Fruit fly (Drosophila melanogaster) whole organism, embryonic: ENCODE measurements around the gene CG9018.

Source experiments
- Bdp1 ChIP-seq: fragments of 200-800 bp; sonication (Bioruptor generic); optimal IDR thresholded peaks from 3 replicates; lab custom pipeline; 2016; ENCODE audit warnings: missing biosample characterization, missing genetic modification characterization
- CG10366 ChIP-seq: fragments of 200-800 bp; sonication (Bioruptor generic); IDR thresholded peaks from 2 replicates; pipeline ENCODE4 v1.3.6; 2022; ENCODE audit warnings: missing biosample characterization, missing genetic modification characterization
- CG13287 ChIP-seq: fragments of 200-800 bp; sonication (Bioruptor generic); IDR thresholded peaks from 2 replicates; pipeline ENCODE4 v1.3.6; 2022; ENCODE audit warnings: missing biosample characterization, missing genetic modification characterization; ENCODE audit not compliant: partially characterized antibody
- CG13296 ChIP-seq: fragments of 200-800 bp; sonication (Bioruptor generic); optimal IDR thresholded peaks from 3 replicates; lab custom pipeline; 2018; ENCODE audit warnings: missing biosample characterization, mild to moderate bottlenecking, missing genetic modification characterization
- CG17328 ChIP-seq: fragments of 200-800 bp; sonication (Bioruptor generic); IDR thresholded peaks from 2 replicates; pipeline ENCODE4 v1.3.6; 2022; ENCODE audit warnings: missing biosample characterization, missing genetic modification characterization
- CG17829 ChIP-seq: fragments of 200-800 bp; optimal IDR thresholded peaks from 2 replicates; lab custom pipeline; 2019; ENCODE audit warnings: missing biosample characterization, mild to moderate bottlenecking, missing genetic modification characterization, moderate library complexity
- CG1792 ChIP-seq: fragments of 200-800 bp; sonication (Bioruptor generic); optimal IDR thresholded peaks from 2 replicates; lab custom pipeline; 2016; ENCODE audit warnings: missing biosample characterization, missing genetic modification characterization
- CG18599 ChIP-seq: fragments of 200-800 bp; sonication (Bioruptor generic); optimal IDR thresholded peaks from 3 replicates; lab custom pipeline; 2017; ENCODE audit warnings: missing biosample characterization, missing genetic modification characterization, mild to moderate bottlenecking, moderate library complexity, missing genetic modification reagents
- CG2116 ChIP-seq: fragments of 200-800 bp; sonication (Bioruptor generic); optimal IDR thresholded peaks from 3 replicates; lab custom pipeline; 2018; ENCODE audit warnings: missing biosample characterization, mild to moderate bottlenecking, missing genetic modification characterization
- CG2120 ChIP-seq: fragments of 200-800 bp; sonication (Bioruptor generic); optimal IDR thresholded peaks from 3 replicates; lab custom pipeline; 2016; ENCODE audit warnings: missing biosample characterization, missing genetic modification characterization
- CG30020 ChIP-seq: fragments of 200-800 bp; optimal IDR thresholded peaks from 2 replicates; lab custom pipeline; 2019; ENCODE audit warnings: missing biosample characterization, mild to moderate bottlenecking, missing genetic modification characterization, moderate library complexity
- CG32767 ChIP-seq: fragments of 200-800 bp; sonication (Bioruptor generic); IDR thresholded peaks from 2 replicates; pipeline ENCODE4 v1.3.6; 2022; ENCODE audit warnings: missing biosample characterization, missing genetic modification characterization
- CG6175 ChIP-seq: fragments of 200-800 bp; sonication (Bioruptor generic); IDR thresholded peaks from 3 replicates; pipeline ENCODE4 v1.3.6; 2022; ENCODE audit warnings: missing biosample characterization, missing genetic modification characterization
- CG9797 ChIP-seq: fragments of 200-800 bp; sonication (Bioruptor generic); optimal IDR thresholded peaks from 3 replicates; lab custom pipeline; 2018; ENCODE audit warnings: missing biosample characterization, mild to moderate bottlenecking, missing genetic modification characterization
- Camta ChIP-seq: fragments of 200-800 bp; sonication (Bioruptor generic); optimal IDR thresholded peaks from 2 replicates; lab custom pipeline; 2016; ENCODE audit warnings: missing biosample characterization, missing genetic modification characterization
- Fer2 ChIP-seq: fragments of 200-800 bp; sonication (Bioruptor generic); optimal IDR thresholded peaks from 2 replicates; lab custom pipeline; 2018; ENCODE audit warnings: missing biosample characterization, mild to moderate bottlenecking, missing genetic modification characterization, moderate library complexity
- Fer3 ChIP-seq: fragments of 200-800 bp; sonication (Bioruptor generic); optimal IDR thresholded peaks from 2 replicates; lab custom pipeline; 2018; ENCODE audit warnings: missing biosample characterization, mild to moderate bottlenecking, missing genetic modification characterization, moderate library complexity
- Gsc ChIP-seq: fragments of 200-800 bp; sonication (Bioruptor generic); IDR thresholded peaks from 2 replicates; pipeline ENCODE4 v1.3.6; 2022; ENCODE audit warnings: missing biosample characterization, missing genetic modification characterization
- HLH3B ChIP-seq: fragments of 200-800 bp; sonication (Bioruptor generic); IDR thresholded peaks from 2 replicates; pipeline ENCODE4 v1.3.6; 2022; ENCODE audit warnings: missing biosample characterization, missing genetic modification characterization
- HmgZ ChIP-seq: fragments of 200-800 bp; sonication (Bioruptor generic); optimal IDR thresholded peaks from 2 replicates; lab custom pipeline; 2018; ENCODE audit warnings: missing biosample characterization, mild to moderate bottlenecking, missing genetic modification characterization
- Max ChIP-seq: fragments of 200-800 bp; sonication (Bioruptor generic); optimal IDR thresholded peaks from 2 replicates; lab custom pipeline; 2016; ENCODE audit warnings: missing biosample characterization, mild to moderate bottlenecking, missing genetic modification characterization
- Nf-YA ChIP-seq: fragments of 200-800 bp; sonication (Bioruptor generic); IDR thresholded peaks from 2 replicates; pipeline ENCODE4 v1.3.6; 2022; ENCODE audit warnings: missing biosample characterization, missing genetic modification characterization
- Oli ChIP-seq: fragments of 200-800 bp; sonication (Bioruptor generic); optimal IDR thresholded peaks from 2 replicates; lab custom pipeline; 2018; ENCODE audit warnings: missing biosample characterization, mild to moderate bottlenecking, missing genetic modification characterization, moderate library complexity
- Rfx ChIP-seq: fragments of 200-800 bp; sonication (Bioruptor generic); IDR thresholded peaks from 2 replicates; pipeline ENCODE4 v1.3.6; 2022; ENCODE audit warnings: missing biosample characterization, missing genetic modification characterization
- Tbp ChIP-seq: fragments of >200 bp; optimal IDR thresholded peaks from 2 replicates; lab custom pipeline; 2018; ENCODE audit warnings: missing biosample characterization, missing genetic modification characterization
- Xbp1 ChIP-seq: fragments of 200-800 bp; sonication (Bioruptor generic); optimal IDR thresholded peaks from 3 replicates; lab custom pipeline; 2016; ENCODE audit warnings: missing biosample characterization, mild to moderate bottlenecking, missing genetic modification characterization
- ab ChIP-seq: fragments of 200-800 bp; sonication (Bioruptor generic); optimal IDR thresholded peaks from 2 replicates; lab custom pipeline; 2016; ENCODE audit warnings: missing biosample characterization, missing genetic modification characterization
- abd-A ChIP-seq: fragments of 200-800 bp; sonication (Bioruptor generic); optimal IDR thresholded peaks from 3 replicates; lab custom pipeline; 2019; ENCODE audit warnings: missing biosample characterization, mild to moderate bottlenecking, missing genetic modification characterization, moderate library complexity
- al ChIP-seq: fragments of 200-800 bp; sonication (Bioruptor generic); IDR thresholded peaks from 2 replicates; pipeline ENCODE4 v1.3.6; 2022; ENCODE audit warnings: missing biosample characterization, missing genetic modification characterization
- ase ChIP-seq: fragments of 200-800 bp; sonication (Bioruptor generic); IDR thresholded peaks from 3 replicates; pipeline ENCODE4 v1.3.6; 2022; ENCODE audit warnings: missing biosample characterization, missing genetic modification characterization
- bbx ChIP-seq: fragments of 200-800 bp; sonication (Bioruptor generic); IDR thresholded peaks from 2 replicates; pipeline ENCODE4 v1.3.6; 2022; ENCODE audit warnings: missing biosample characterization, missing genetic modification characterization; ENCODE audit not compliant: partially characterized antibody
- bigmax ChIP-seq: fragments of 200-800 bp; sonication (Bioruptor generic); optimal IDR thresholded peaks from 2 replicates; lab custom pipeline; 2018; ENCODE audit warnings: missing biosample characterization, mild to moderate bottlenecking, missing genetic modification characterization
- cad ChIP-seq: fragments of >200 bp; optimal IDR thresholded peaks from 2 replicates; lab custom pipeline; 2017; ENCODE audit warnings: missing biosample characterization, missing genetic modification characterization
- chm ChIP-seq: fragments of 200-800 bp; sonication (Bioruptor generic); IDR thresholded peaks from 2 replicates; pipeline ENCODE4 v1.3.6; 2022; ENCODE audit warnings: missing biosample characterization, missing genetic modification characterization
- crp ChIP-seq, 2 experiments: fragments of 200-800 bp; sonication (Bioruptor generic); optimal IDR thresholded peaks; 2 replicates in 1 of 2; 3 replicates in 1 of 2; lab custom pipeline; 2017; ENCODE audit warnings: missing biosample characterization in 2 of 2, missing genetic modification characterization in 2 of 2, mild to moderate bottlenecking in 1 of 2, moderate library complexity in 1 of 2
- dan ChIP-seq: fragments of 200-800 bp; sonication (Bioruptor generic); IDR thresholded peaks from 2 replicates; pipeline ENCODE4 v1.3.6; 2022; ENCODE audit warnings: missing biosample characterization, missing genetic modification characterization
- grau ChIP-seq: fragments of 200-800 bp; optimal IDR thresholded peaks from 3 replicates; lab custom pipeline; 2019; ENCODE audit warnings: missing biosample characterization, mild to moderate bottlenecking, missing genetic modification characterization, moderate library complexity
- insv ChIP-seq, 2 experiments: fragments of 200-800 bp; sonication (Bioruptor generic); optimal IDR thresholded peaks; 3 replicates each; lab custom pipeline; 2016 to 2018; ENCODE audit warnings: missing biosample characterization in 2 of 2, missing genetic modification characterization in 2 of 2
- inv ChIP-seq: fragments of 200-800 bp; sonication (Bioruptor generic); IDR thresholded peaks from 2 replicates; pipeline ENCODE4 v1.3.6; 2022; ENCODE audit warnings: missing biosample characterization, missing genetic modification characterization; ENCODE audit not compliant: partially characterized antibody
- kay ChIP-seq: fragments of 200-800 bp; sonication (Bioruptor generic); optimal IDR thresholded peaks from 2 replicates; lab custom pipeline; 2016; ENCODE audit warnings: missing biosample characterization, missing genetic modification characterization
- lov ChIP-seq, 2 experiments: fragments of 200-800 bp in 1 of 2; fragments of >200 bp in 1 of 2; sonication (Bioruptor generic) in 1 of 2; IDR thresholded peaks in 1 of 2; optimal IDR thresholded peaks in 1 of 2; 2 replicates in 1 of 2; 3 replicates in 1 of 2; pipeline versions ENCODE4 v1.3.6 to Lab custom; 2017 to 2022; ENCODE audit warnings: missing biosample characterization in 1 of 2, missing genetic modification characterization in 1 of 2
- nerfin-2 ChIP-seq: fragments of 200-800 bp; sonication (Bioruptor generic); IDR thresholded peaks from 2 replicates; pipeline ENCODE4 v1.3.6; 2022; ENCODE audit warnings: missing biosample characterization, missing genetic modification characterization; ENCODE audit not compliant: partially characterized antibody
- pfk ChIP-seq: fragments of 200-800 bp; sonication (Bioruptor generic); optimal IDR thresholded peaks from 2 replicates; lab custom pipeline; 2018; ENCODE audit warnings: missing biosample characterization, mild to moderate bottlenecking, missing genetic modification characterization, moderate library complexity
- shn ChIP-seq: fragments of 200-800 bp; sonication (Bioruptor generic); optimal IDR thresholded peaks from 3 replicates; lab custom pipeline; 2016; ENCODE audit warnings: missing biosample characterization, missing genetic modification characterization
- stc ChIP-seq: fragments of 200-800 bp; sonication (Bioruptor generic); IDR thresholded peaks from 2 replicates; pipeline ENCODE4 v1.3.6; 2022; ENCODE audit warnings: missing biosample characterization, missing genetic modification characterization
- tio ChIP-seq: fragments of 200-800 bp; sonication (Bioruptor generic); optimal IDR thresholded peaks from 2 replicates; lab custom pipeline; 2017; ENCODE audit warnings: missing biosample characterization, missing genetic modification characterization, inconsistent platforms
- trem ChIP-seq: fragments of 200-800 bp; optimal IDR thresholded peaks from 3 replicates; lab custom pipeline; 2019; ENCODE audit warnings: missing biosample characterization, mild to moderate bottlenecking, missing genetic modification characterization, moderate library complexity
- ttk ChIP-seq: fragments of 200-800 bp; sonication (Bioruptor generic); IDR thresholded peaks from 2 replicates; pipeline ENCODE4 v2.1.2; 2022; ENCODE audit warnings: missing biosample characterization, missing genetic modification characterization
- unpg ChIP-seq: fragments of 200-800 bp; sonication (Bioruptor generic); optimal IDR thresholded peaks from 3 replicates; lab custom pipeline; 2018; ENCODE audit warnings: missing biosample characterization, mild to moderate bottlenecking, missing genetic modification characterization, moderate library complexity
- zfh2 ChIP-seq: fragments of 200-800 bp; sonication (Bioruptor generic); optimal IDR thresholded peaks from 2 replicates; lab custom pipeline; 2016; ENCODE audit warnings: missing biosample characterization, missing genetic modification characterization

Gene CG9018

dm6 chr3L:2257412-2257862 is 20.6 kb upstream of the CG9018 start, which contains the start of the genes CG1275 and Elp5 (continued):
- peak; percentile 88 for TF ChIP-seq CG1792 (GFP tag; lab: Kevin White, UChicago)
- TF ChIP-seq chm (GFP tag; lab: Robert Waterston, UW): peak; percentile 99
- TF ChIP-seq bbx: no peak
- peak; percentile 90 for TF ChIP-seq trem (tag; lab: Kevin White, UChicago)
- peak; percentile 98 for TF ChIP-seq Oli
- TF ChIP-seq CG18599 (GFP tag; lab: Kevin White, UChicago): peak; percentile 97
- TF ChIP-seq CG9797: peak; percentile 57
- peak; percentile 100 for TF ChIP-seq HLH3B (GFP tag; lab: Robert Waterston, UW)
- peak; percentile 99 for TF ChIP-seq CG2120 (GFP tag; lab: Kevin White, UChicago)
- TF ChIP-seq Fer2 (tag; lab: Kevin White, UChicago): peak; percentile 98
- TF ChIP-seq grau: peak; percentile 97
- TF ChIP-seq nerfin-2 (GFP tag; lab: Robert Waterston, UW): 0 out of 2 replicates have a peak, but pooled peaks have one; percentile 26
- no peak for TF ChIP-seq lov (optimal IDR thresholded peaks at IDR 0.05; lab: Kevin White, UChicago)
- TF ChIP-seq lov (GFP tag; IDR thresholded peaks at IDR 0.05; lab: Robert Waterston, UW): peak; percentile 99
- no peak for TF ChIP-seq abd-A (tag; lab: Kevin White, UChicago)
- TF ChIP-seq dan: peak; percentile 92
- TF ChIP-seq crp (GFP tag; optimal IDR thresholded peaks at IDR 0.05; lab: Kevin White, UChicago): peak in 1 of 2 experiments; percentile 71
- peak; percentile 100 for TF ChIP-seq ase (GFP tag; lab: Robert Waterston, UW)
- TF ChIP-seq stc (GFP tag; lab: Robert Waterston, UW): peak; percentile 99
- no peak for TF ChIP-seq cad
- peak; percentile 95 for TF ChIP-seq Camta
- TF ChIP-seq kay: peak; percentile 98
- peak; percentile 99 for TF ChIP-seq CG17328 (GFP tag; lab: Robert Waterston, UW)
- TF ChIP-seq Xbp1 (GFP tag; lab: Kevin White, UChicago): peak; percentile 99
- TF ChIP-seq CG30020 (tag; lab: Kevin White, UChicago): peak; percentile 85
- TF ChIP-seq CG32767 (GFP tag; lab: Robert Waterston, UW): peak; percentile 99
- TF ChIP-seq Rfx (GFP tag; lab: Robert Waterston, UW): peak; percentile 100
- peak; percentile 98 for TF ChIP-seq CG13296
- TF ChIP-seq ttk (GFP tag; lab: Robert Waterston, UW): peak; percentile 99
- TF ChIP-seq CG17829: peak; percentile 98
- TF ChIP-seq CG2116: peak; percentile 85
- TF ChIP-seq CG10366 (GFP tag; lab: Robert Waterston, UW): peak; percentile 100
- TF ChIP-seq al (GFP tag; lab: Robert Waterston, UW): peak; percentile 99
- TF ChIP-seq Bdp1 (GFP tag; lab: Kevin White, UChicago): peak; percentile 93
- TF ChIP-seq bigmax: peak; percentile 75
- peak; percentile 98 for TF ChIP-seq zfh2
- peak; percentile 91 for TF ChIP-seq shn (GFP tag; lab: Kevin White, UChicago)
- TF ChIP-seq Tbp (GFP tag; lab: Kevin White, UChicago): no peak
- peak; percentile 37; the same call in 1 of the 2 replicates for TF ChIP-seq CG13287 (GFP tag; lab: Robert Waterston, UW)
- peak; percentile 99 for TF ChIP-seq Fer3
- TF ChIP-seq insv (GFP tag; optimal IDR thresholded peaks at IDR 0.05; lab: Kevin White, UChicago): peak; percentile 16 to 76
- TF ChIP-seq pfk (GFP tag; lab: Kevin White, UChicago): peak; percentile 71
- TF ChIP-seq inv (GFP tag; lab: Robert Waterston, UW): peak; percentile 24; the same call in 1 of the 2 replicates
- TF ChIP-seq unpg (GFP tag; lab: Kevin White, UChicago): peak; percentile 99
- peak; percentile 98 for TF ChIP-seq HmgZ (tag; lab: Kevin White, UChicago)
- peak; percentile 97 for TF ChIP-seq tio (GFP tag; lab: Kevin White, UChicago)
- TF ChIP-seq Gsc (GFP tag; lab: Robert Waterston, UW): peak; percentile 97
- peak; percentile 99 for TF ChIP-seq CG6175 (GFP tag; lab: Robert Waterston, UW)
- peak; percentile 94 for TF ChIP-seq Max (GFP tag; lab: Kevin White, UChicago)
- peak; percentile 99 for TF ChIP-seq Nf-YA
- peak; percentile 89 for TF ChIP-seq ab
